Worm (Caenorhabditis elegans) whole organism, midembryonic: ENCODE measurements around the gene abt-1.

Experiments
- flt-1 ChIP-seq: fragments of 200-800 bp; sonication (Bioruptor generic); IDR thresholded peaks from 2 replicates; pipeline ENCODE4 v1.3.6; 2022; ENCODE audit warnings: missing genetic modification characterization, missing compliant biosample characterization
- med-1 ChIP-seq: sonication (generic microtip); optimal IDR thresholded peaks from 2 replicates; lab custom pipeline; 2017; ENCODE audit warnings: missing genetic modification characterization, mild to moderate bottlenecking, missing compliant biosample characterization, antibody characterized with exemption, missing genetic modification reagents; ENCODE audit not compliant: insufficient read depth
- tab-1 ChIP-seq: fragments of 200-800 bp; sonication (Bioruptor generic); IDR thresholded peaks from 2 replicates; pipeline ENCODE4 v1.3.6; 2022; ENCODE audit warnings: missing genetic modification characterization, missing compliant biosample characterization
- ztf-29 ChIP-seq: fragments of 200-800 bp; sonication (Bioruptor generic); IDR thresholded peaks from 2 replicates; pipeline ENCODE4 v1.3.6; 2022; ENCODE audit warnings: missing genetic modification reagents, missing genetic modification characterization, missing compliant biosample characterization

DNA sequence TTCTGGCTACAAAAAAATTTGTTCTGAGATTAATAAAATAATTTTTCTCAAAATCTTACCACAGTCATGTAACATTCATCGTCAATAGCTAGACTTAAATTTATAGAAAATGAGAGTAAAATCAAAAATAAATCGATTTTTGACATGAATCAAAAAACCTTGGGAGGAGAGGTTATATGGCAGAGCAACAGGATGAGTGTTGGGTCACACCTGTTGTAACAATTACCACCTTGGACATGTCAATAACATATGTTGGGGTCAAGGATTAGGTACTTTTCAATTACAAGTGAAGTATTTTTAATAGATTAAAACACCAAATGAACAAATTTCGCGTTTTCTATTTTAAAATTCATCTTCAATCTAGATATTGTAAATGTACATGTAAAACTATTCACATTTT lies 26.9 kb upstream of the abt-1 start, which contains the start of gene lipl-7:
- no peak for TF ChIP-seq flt-1
- no peak for TF ChIP-seq tab-1 (GFP tag; lab: Robert Waterston, UW)
- TF ChIP-seq med-1 (GFP tag; lab: Kevin White, UChicago), result no peak
- TF ChIP-seq ztf-29 (GFP tag; lab: Robert Waterston, UW), result no peak
